Comparison of ENCODE assay signal across 1 worm cellular context in genomic region chrV:5843415-5844337, ce11.
A peak's percentile ranks its signal among the peaks of the same experiment; 100 is the strongest.
TF ChIP-seq lines count a peak whose summit lies in the region.

No protein-coding gene starts in this region.

TF ChIP-seq in whole organism, L4 larva, 104 proteins besides CTCF, POLR2A, EP300 and RAD21 (continued from another document):
- TF ChIP-seq T26A8.4 (GFP tag; IDR thresholded peaks at IDR 0.05; lab: Robert Waterston, UW): peak; percentile 10; the same call in 1 of the 2 replicates
- TF ChIP-seq nhr-48 (tag; optimal IDR thresholded peaks at IDR 0.05; lab: Kevin White, UChicago): peak; percentile 42
- peak; percentile 91 for TF ChIP-seq nhr-28 (tag; optimal IDR thresholded peaks at IDR 0.05; lab: Kevin White, UChicago)
- 0 out of 2 replicates have a peak, but pooled peaks have one; percentile 42 for TF ChIP-seq ceh-20 (GFP tag; IDR thresholded peaks at IDR 0.05; lab: Robert Waterston, UW)
- peak in 1 of 2 experiments; percentile 50 for TF ChIP-seq lsy-2 (tag; optimal IDR thresholded peaks at IDR 0.05; lab: Kevin White, UChicago)
- TF ChIP-seq Y48G9A.11 (GFP tag; IDR thresholded peaks at IDR 0.05; lab: Robert Waterston, UW): no peak
- no peak for TF ChIP-seq gei-8 (GFP tag; optimal IDR thresholded peaks at IDR 0.05; lab: Kevin White, UChicago)
- TF ChIP-seq saeg-2 (GFP tag; IDR thresholded peaks at IDR 0.05; lab: Robert Waterston, UW): 0 out of 2 replicates have a peak, but pooled peaks have one; percentile 13
- peak; percentile 39 for TF ChIP-seq nhr-102 (tag; optimal IDR thresholded peaks at IDR 0.05; lab: Kevin White, UChicago)
- TF ChIP-seq tra-1 (GFP tag; IDR thresholded peaks at IDR 0.05; lab: Robert Waterston, UW): 0 out of 2 replicates have a peak, but pooled peaks have one; percentile 7
- 0 out of 2 replicates have a peak, but pooled peaks have one; percentile 9 for TF ChIP-seq zfp-3 (GFP tag; conservative IDR thresholded peaks at IDR 0.05; lab: Robert Waterston, UW)
- no peak for TF ChIP-seq rbr-2 (tag; optimal IDR thresholded peaks at IDR 0.05; lab: Kevin White, UChicago)
- no peak for TF ChIP-seq ZK546.5 (tag; optimal IDR thresholded peaks at IDR 0.05; lab: Kevin White, UChicago)
- peak; percentile 87 for TF ChIP-seq nhr-77 (tag; optimal IDR thresholded peaks at IDR 0.05; lab: Kevin White, UChicago)
- peak; percentile 79 for TF ChIP-seq mdt-29 (GFP tag; IDR thresholded peaks at IDR 0.05; lab: Robert Waterston, UW)
- TF ChIP-seq mdl-1 (tag; optimal IDR thresholded peaks at IDR 0.05; lab: Kevin White, UChicago): peak; percentile 34 to 74
- peak; percentile 68 for TF ChIP-seq php-3 (GFP tag; IDR thresholded peaks at IDR 0.05; lab: Robert Waterston, UW)
- no peak for TF ChIP-seq arid-1 (GFP tag; conservative IDR thresholded peaks at IDR 0.05; lab: Robert Waterston, UW)
- TF ChIP-seq attf-4 (tag; optimal IDR thresholded peaks at IDR 0.05; lab: Kevin White, UChicago): no peak
- peak; percentile 62 for TF ChIP-seq T20F7.1 (GFP tag; optimal IDR thresholded peaks at IDR 0.05; lab: Kevin White, UChicago)
- TF ChIP-seq madf-9 (GFP tag; conservative IDR thresholded peaks at IDR 0.05; lab: Robert Waterston, UW): 0 out of 2 replicates have a peak, but pooled peaks have one; percentile 15
- TF ChIP-seq ama-1 (optimal IDR thresholded peaks at IDR 0.05; lab: Kevin White, UChicago): peak; percentile 16
- TF ChIP-seq nhr-6 (tag; optimal IDR thresholded peaks at IDR 0.05; lab: Kevin White, UChicago): peak; percentile 5
- peak; percentile 95 for TF ChIP-seq set-16 (GFP tag; IDR thresholded peaks at IDR 0.05; lab: Robert Waterston, UW)
- peak; percentile 21; the same call in 1 of the 2 replicates for TF ChIP-seq vab-7 (GFP tag; IDR thresholded peaks at IDR 0.05; lab: Robert Waterston, UW)
- TF ChIP-seq mxl-2 (GFP tag; conservative IDR thresholded peaks at IDR 0.05; lab: Robert Waterston, UW): 0 out of 2 replicates have a peak, but pooled peaks have one; percentile 4
- no peak for TF ChIP-seq snpc-4 (tag; optimal IDR thresholded peaks at IDR 0.05; lab: Kevin White, UChicago)
- no peak for TF ChIP-seq ztf-7 (tag; optimal IDR thresholded peaks at IDR 0.05; lab: Kevin White, UChicago)
- peak; percentile 56 for TF ChIP-seq pha-4 (GFP tag; IDR thresholded peaks at IDR 0.05; lab: Robert Waterston, UW)
- TF ChIP-seq pha-4 (tag; optimal IDR thresholded peaks at IDR 0.05; lab: Kevin White, UChicago): peak; percentile 62
- TF ChIP-seq mes-2 (tag; optimal IDR thresholded peaks at IDR 0.05; lab: Kevin White, UChicago; ENCODE audit: poor library complexity, severe bottlenecking): peak; percentile 11
- no peak for TF ChIP-seq duxl-1 (tag; optimal IDR thresholded peaks at IDR 0.05; lab: Kevin White, UChicago; ENCODE audit: poor library complexity)
- TF ChIP-seq ceh-32 (tag; optimal IDR thresholded peaks at IDR 0.05; lab: Kevin White, UChicago; ENCODE audit: poor library complexity): no peak
- TF ChIP-seq lin-38 (GFP tag; IDR thresholded peaks at IDR 0.05; lab: Robert Waterston, UW): peak; percentile 4; the same call in 1 of the 2 replicates
- TF ChIP-seq nhr-76 (tag; optimal IDR thresholded peaks at IDR 0.05; lab: Kevin White, UChicago): no peak
- TF ChIP-seq egl-43 (GFP tag; IDR thresholded peaks at IDR 0.05; lab: Robert Waterston, UW): peak; percentile 59; the same call in 1 of the 2 replicates
- peak; percentile 89 for TF ChIP-seq hlh-11 (tag; optimal IDR thresholded peaks at IDR 0.05; lab: Kevin White, UChicago)
- TF ChIP-seq mep-1 (tag; optimal IDR thresholded peaks at IDR 0.05; lab: Kevin White, UChicago): peak; percentile 64
TF ChIP-seq in whole organism, L4 larva: peak in this region for 37.
